Worm (Caenorhabditis elegans) whole organism, midembryonic: ENCODE results near the gene clp-2.

Source experiments
- T22C8.4 ChIP-seq: fragments of 200-800 bp; sonication (Bioruptor generic); IDR thresholded peaks from 2 replicates; pipeline ENCODE4 v1.3.6; 2022; ENCODE audit warnings: missing genetic modification characterization, missing compliant biosample characterization
- cog-1 ChIP-seq: sonication (generic microtip); optimal IDR thresholded peaks from 2 replicates; lab custom pipeline; 2016; ENCODE audit warnings: missing genetic modification characterization, missing compliant biosample characterization
- flt-1 ChIP-seq: fragments of 200-800 bp; sonication (Bioruptor generic); IDR thresholded peaks from 2 replicates; pipeline ENCODE4 v1.3.6; 2022; ENCODE audit warnings: missing genetic modification characterization, missing compliant biosample characterization
- klf-2 ChIP-seq: fragments of 200-800 bp; sonication (Bioruptor generic); conservative IDR thresholded peaks from 2 replicates; pipeline ENCODE4 v1.3.6; 2022; ENCODE audit warnings: missing genetic modification reagents, missing genetic modification characterization, missing compliant biosample characterization
- med-1 ChIP-seq: sonication (generic microtip); optimal IDR thresholded peaks from 2 replicates; lab custom pipeline; 2017; ENCODE audit warnings: missing genetic modification characterization, mild to moderate bottlenecking, missing compliant biosample characterization, antibody characterized with exemption, missing genetic modification reagents; ENCODE audit not compliant: insufficient read depth
- ref-1 ChIP-seq: fragments of 200-800 bp; sonication (Bioruptor generic); conservative IDR thresholded peaks from 2 replicates; pipeline ENCODE4 v1.3.6; 2022; ENCODE audit warnings: missing genetic modification reagents, missing genetic modification characterization, missing compliant biosample characterization
- tab-1 ChIP-seq: fragments of 200-800 bp; sonication (Bioruptor generic); IDR thresholded peaks from 2 replicates; pipeline ENCODE4 v1.3.6; 2022; ENCODE audit warnings: missing genetic modification characterization, missing compliant biosample characterization
- ztf-23 ChIP-seq: fragments of 200-800 bp; sonication (Bioruptor generic); IDR thresholded peaks from 2 replicates; pipeline ENCODE4 v1.3.6; 2022; ENCODE audit warnings: missing genetic modification reagents, missing genetic modification characterization, missing compliant biosample characterization
- ztf-29 ChIP-seq: fragments of 200-800 bp; sonication (Bioruptor generic); IDR thresholded peaks from 2 replicates; pipeline ENCODE4 v1.3.6; 2022; ENCODE audit warnings: missing genetic modification reagents, missing genetic modification characterization, missing compliant biosample characterization

The clp-2 gene

ce11 chrIII:4677466-4677865 is 26.4 kb downstream of the clp-2 start, which contains the start of gene srg-10:
Gene srg-10, plus strand, starts transcription at chrIII:4677766.
- TF ChIP-seq flt-1 (GFP tag; lab: Robert Waterston, UW) (no peak), ztf-29 (GFP tag; lab: Robert Waterston, UW) (no peak), ztf-23 (GFP tag; lab: Robert Waterston, UW) (no peak), T22C8.4 (no peak), tab-1 (no peak), cog-1 (tag; lab: Kevin White, UChicago) (no peak), med-1 (GFP tag; lab: Kevin White, UChicago) (no peak), klf-2 (GFP tag; lab: Robert Waterston, UW) (no peak), ref-1 (GFP tag; lab: Robert Waterston, UW) (no peak)

DNA sequence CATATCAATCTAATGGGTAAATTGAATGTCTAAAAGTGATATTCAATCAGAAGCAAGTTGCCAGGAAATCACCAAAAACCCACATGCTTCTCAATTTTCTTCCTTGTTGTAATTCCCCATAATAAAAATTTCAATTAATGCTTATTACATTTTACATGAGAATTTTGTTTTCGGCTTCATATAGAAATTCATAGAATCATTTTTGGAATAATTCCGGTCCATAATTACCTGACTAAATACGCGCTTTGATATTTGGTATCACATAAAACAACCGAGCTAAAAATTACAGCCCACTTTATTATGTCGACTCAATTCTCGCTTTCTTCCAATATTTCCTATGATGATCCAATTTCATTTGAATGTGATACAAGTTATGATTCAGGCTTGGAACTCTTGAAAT is 31.9 kb downstream of the clp-2 start, which contains the start of gene srg-13:
TSS of gene srg-13 (plus strand) at position 301 of the 400 bp plus-strand sequence.
- TF ChIP-seq flt-1 (GFP tag; lab: Robert Waterston, UW), result no peak
- TF ChIP-seq ref-1 (GFP tag; lab: Robert Waterston, UW), result no peak
- no peak for TF ChIP-seq ztf-23 (GFP tag; lab: Robert Waterston, UW)
- TF ChIP-seq klf-2 (GFP tag; lab: Robert Waterston, UW), result no peak
- TF ChIP-seq med-1 (GFP tag; lab: Kevin White, UChicago), result no peak
- no peak for TF ChIP-seq ztf-29 (GFP tag; lab: Robert Waterston, UW)

- TF ChIP-seq T22C8.4, result no peak
- TF ChIP-seq cog-1 (tag; lab: Kevin White, UChicago), result no peak
- no peak for TF ChIP-seq med-1 (GFP tag; lab: Kevin White, UChicago)
- no peak for TF ChIP-seq ztf-29 (GFP tag; lab: Robert Waterston, UW)
- TF ChIP-seq tab-1, result no peak
- TF ChIP-seq ref-1 (GFP tag; lab: Robert Waterston, UW), result no peak
- no peak for TF ChIP-seq klf-2 (GFP tag; lab: Robert Waterston, UW)
- no peak for TF ChIP-seq flt-1 (GFP tag; lab: Robert Waterston, UW)
- no peak for TF ChIP-seq ztf-23 (GFP tag; lab: Robert Waterston, UW)
These were observed 32.3 kb downstream of the clp-2 start, which contains the start of gene T23F11.11 for ce11 chrIII:4671491-4671890. Gene T23F11.11, minus strand, starts transcription at chrIII:4671591.

ce11 chrIII:4668073-4668472 is 35.8 kb downstream of the clp-2 start:
- TF ChIP-seq ztf-23 (GFP tag; lab: Robert Waterston, UW) (no peak), flt-1 (GFP tag; lab: Robert Waterston, UW) (no peak), cog-1 (tag; lab: Kevin White, UChicago) (no peak), klf-2 (GFP tag; lab: Robert Waterston, UW) (no peak), ref-1 (GFP tag; lab: Robert Waterston, UW) (no peak), ztf-29 (GFP tag; lab: Robert Waterston, UW) (no peak), tab-1 (no peak), T22C8.4 (no peak), med-1 (GFP tag; lab: Kevin White, UChicago) (no peak)

DNA sequence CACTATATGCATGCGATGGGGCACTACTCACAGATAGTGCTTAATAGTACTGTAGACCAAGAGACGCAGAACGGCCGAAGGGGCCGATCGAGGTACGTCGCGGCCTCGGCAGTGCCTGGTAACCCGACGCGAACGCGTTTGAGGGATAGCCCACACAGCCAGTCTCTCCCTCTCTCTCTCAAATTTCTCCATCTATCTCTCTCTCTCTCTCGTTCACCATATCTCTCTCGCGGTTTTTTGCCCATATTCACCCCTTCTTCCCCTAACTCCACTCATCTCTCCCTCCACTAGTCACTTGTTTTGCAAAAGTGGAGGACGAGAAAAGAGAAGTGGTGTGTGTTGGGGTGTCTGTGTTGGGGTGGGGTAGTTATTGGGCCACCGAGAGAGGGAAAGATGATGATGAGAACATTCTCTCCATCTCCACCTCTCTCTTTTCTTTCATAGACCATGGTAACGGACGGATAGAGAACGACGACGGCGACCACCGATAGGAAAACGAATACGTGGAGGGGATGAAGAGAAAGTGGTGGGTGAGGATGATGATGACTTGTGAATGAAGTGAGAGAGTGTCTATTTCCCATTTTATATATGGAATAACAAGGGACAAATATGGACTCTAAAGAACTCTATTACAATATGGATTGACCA is 36.9 kb downstream of the clp-2 start:
- TF ChIP-seq med-1 (GFP tag; lab: Kevin White, UChicago) (no peak), flt-1 (GFP tag; lab: Robert Waterston, UW) (peak; percentile 62; the same call in 1 of the 2 replicates), ztf-29 (GFP tag; lab: Robert Waterston, UW) (no peak), ref-1 (GFP tag; lab: Robert Waterston, UW) (no peak), ztf-23 (GFP tag; lab: Robert Waterston, UW) (no peak), tab-1 (no peak), cog-1 (tag; lab: Kevin White, UChicago) (no peak), T22C8.4 (no peak), klf-2 (GFP tag; lab: Robert Waterston, UW) (0 out of 2 replicates have a peak, but pooled peaks have one; percentile 37)

DNA sequence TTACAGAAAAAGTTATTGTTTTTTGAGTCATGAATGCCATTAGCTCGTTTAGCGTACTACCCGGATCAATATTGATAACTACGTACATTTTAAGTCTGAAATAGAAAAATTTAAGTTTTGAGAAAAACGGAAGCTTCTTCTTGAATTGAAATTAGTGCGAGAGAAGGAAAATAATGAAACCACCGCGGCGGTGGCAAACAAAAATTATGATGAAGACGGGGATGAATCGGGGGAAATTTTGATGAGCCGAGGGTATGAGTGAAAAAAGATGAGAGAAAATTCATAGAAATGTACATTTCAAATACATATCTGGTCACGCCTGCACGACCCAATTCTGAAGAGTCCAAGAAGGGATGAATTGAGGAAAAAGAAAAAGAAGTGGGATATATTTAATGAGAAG is 38.6 kb downstream of the clp-2 start, which contains the start of gene T23F11.4:
TSS of gene T23F11.4 (minus strand) at position 101 of the 400 bp plus-strand sequence.
- TF ChIP-seq med-1 (GFP tag; lab: Kevin White, UChicago) (no peak), flt-1 (GFP tag; lab: Robert Waterston, UW) (no peak), ztf-23 (GFP tag; lab: Robert Waterston, UW) (no peak), cog-1 (tag; lab: Kevin White, UChicago) (no peak), klf-2 (GFP tag; lab: Robert Waterston, UW) (no peak), ztf-29 (GFP tag; lab: Robert Waterston, UW) (no peak), tab-1 (no peak), ref-1 (GFP tag; lab: Robert Waterston, UW) (no peak), T22C8.4 (no peak)

- no peak for TF ChIP-seq klf-2 (GFP tag; lab: Robert Waterston, UW)
- TF ChIP-seq ztf-29 (GFP tag; lab: Robert Waterston, UW), result no peak
- TF ChIP-seq T22C8.4, result no peak
- TF ChIP-seq tab-1, result no peak
These were observed 44.4 kb downstream of the clp-2 start for ce11 chrIII:4659426-4659825.

- TF ChIP-seq cog-1 (tag; lab: Kevin White, UChicago) (no peak), ztf-23 (GFP tag; lab: Robert Waterston, UW) (no peak), flt-1 (GFP tag; lab: Robert Waterston, UW) (no peak), tab-1 (no peak), klf-2 (GFP tag; lab: Robert Waterston, UW) (no peak), T22C8.4 (no peak), ref-1 (GFP tag; lab: Robert Waterston, UW) (no peak), ztf-29 (GFP tag; lab: Robert Waterston, UW) (no peak), med-1 (GFP tag; lab: Kevin White, UChicago) (no peak)
These were observed 45.4 kb downstream of the clp-2 start, which contains the start of gene cdka-1 for ce11 chrIII:4658384-4658844. Gene cdka-1, plus strand, starts transcription at chrIII:4658794.

ce11 chrIII:4657386-4657785 is 46.4 kb downstream of the clp-2 start:
- TF ChIP-seq med-1 (GFP tag; lab: Kevin White, UChicago) (no peak), flt-1 (GFP tag; lab: Robert Waterston, UW) (no peak), ztf-23 (GFP tag; lab: Robert Waterston, UW) (no peak), T22C8.4 (no peak), ztf-29 (GFP tag; lab: Robert Waterston, UW) (no peak), ref-1 (GFP tag; lab: Robert Waterston, UW) (no peak), cog-1 (tag; lab: Kevin White, UChicago) (no peak), klf-2 (GFP tag; lab: Robert Waterston, UW) (no peak), tab-1 (no peak)
